Worm (Caenorhabditis elegans) whole organism, L3 larva: ENCODE results near the gene vps-8.

Experiments used
- R02D3.7 ChIP-seq: fragments of 150-350 bp; optimal IDR thresholded peaks from 2 replicates; lab custom pipeline; 2014; ENCODE audit warnings: missing biosample characterization, missing genetic modification characterization
- aly-2 ChIP-seq: fragments of 150-350 bp; optimal IDR thresholded peaks from 2 replicates; lab custom pipeline; 2014; ENCODE audit warnings: missing biosample characterization, missing genetic modification characterization
- ama-1 ChIP-seq: fragments of 150-350 bp; optimal IDR thresholded peaks from 2 replicates; lab custom pipeline; 2018
- ceh-82 ChIP-seq: fragments of 150-350 bp; optimal IDR thresholded peaks from 2 replicates; lab custom pipeline; 2014; ENCODE audit warnings: missing biosample characterization, missing genetic modification characterization
- fos-1 ChIP-seq: fragments of 150-350 bp; optimal IDR thresholded peaks from 2 replicates; lab custom pipeline; 2014; ENCODE audit warnings: missing biosample characterization, missing genetic modification characterization
- lin-15B ChIP-seq: fragments of 150-350 bp; optimal IDR thresholded peaks from 2 replicates; lab custom pipeline; 2014; ENCODE audit warnings: missing biosample characterization, missing genetic modification characterization
- nhr-11 ChIP-seq: fragments of 150-350 bp; optimal IDR thresholded peaks from 2 replicates; lab custom pipeline; 2014; ENCODE audit warnings: missing biosample characterization, missing genetic modification characterization
- nhr-23 ChIP-seq: fragments of 150-350 bp; optimal IDR thresholded peaks from 2 replicates; lab custom pipeline; 2014; ENCODE audit warnings: missing biosample characterization, missing genetic modification reagents, missing genetic modification characterization
- tbx-2 ChIP-seq: sonication (generic microtip); optimal IDR thresholded peaks from 2 replicates; lab custom pipeline; 2016; ENCODE audit warnings: mild to moderate bottlenecking, missing genetic modification characterization, missing compliant biosample characterization
- unc-39 ChIP-seq: sonication (generic microtip); optimal IDR thresholded peaks from 4 replicates; lab custom pipeline; 2017; ENCODE audit warnings: missing biosample characterization, missing genetic modification characterization
- unc-62 ChIP-seq: fragments of 150-350 bp; sonication (generic microtip); optimal IDR thresholded peaks from 4 replicates; lab custom pipeline; 2014; ENCODE audit warnings: missing biosample characterization, missing genetic modification reagents, missing genetic modification characterization

ce11 chrIV:12307720-12308119, 31.9 kb upstream of the vps-8 start, which contains the start of gene oac-57:
- TF ChIP-seq R02D3.7 = no peak
- no peak for TF ChIP-seq ama-1 (lab: Kevin White, UChicago)
- TF ChIP-seq unc-39 = no peak
- TF ChIP-seq fos-1 = no peak
- TF ChIP-seq tbx-2 (tag; lab: Kevin White, UChicago) = no peak
- no peak for TF ChIP-seq lin-15B
- TF ChIP-seq nhr-23 (tag; lab: Kevin White, UChicago) = no peak
- no peak for TF ChIP-seq ceh-82 (tag; lab: Kevin White, UChicago)
- TF ChIP-seq unc-62 (GFP tag; lab: Kevin White, UChicago) = no peak
- no peak for TF ChIP-seq nhr-11 (tag; lab: Kevin White, UChicago)
- no peak for TF ChIP-seq aly-2 (tag; lab: Kevin White, UChicago)
